Worm (Caenorhabditis elegans) whole organism, L2 larva: Measurements from ENCODE around the gene pqn-92.

Experiments used
- aly-2 ChIP-seq: fragments of 150-350 bp; optimal IDR thresholded peaks from 2 replicates; lab custom pipeline; 2014; ENCODE audit warnings: missing biosample characterization, missing genetic modification characterization
- zag-1 ChIP-seq: fragments of 150-350 bp; optimal IDR thresholded peaks from 2 replicates; lab custom pipeline; 2014; ENCODE audit warnings: missing biosample characterization, missing genetic modification characterization
- ztf-4 ChIP-seq: fragments of 150-350 bp; optimal IDR thresholded peaks from 2 replicates; lab custom pipeline; 2014; ENCODE audit warnings: missing biosample characterization, missing genetic modification characterization

DNA sequence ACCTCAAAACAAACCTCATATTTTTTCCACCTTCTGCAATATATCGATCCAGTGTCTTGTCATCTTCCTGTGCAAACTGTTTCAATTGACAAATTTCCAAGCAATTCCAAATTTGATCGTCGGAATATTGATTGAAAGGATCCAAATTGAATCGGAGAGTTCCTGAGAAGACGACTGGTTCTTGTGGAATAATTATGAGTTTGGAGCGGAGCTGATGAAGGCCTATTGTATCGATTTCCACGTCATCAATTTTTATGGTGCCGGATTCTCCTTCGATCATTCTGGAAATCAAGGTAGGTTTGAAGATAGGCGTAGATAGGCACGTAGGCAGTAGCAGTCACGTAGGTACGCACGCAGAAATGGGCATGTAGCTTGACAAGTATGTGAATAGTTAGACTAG is 23.4 kb upstream of the pqn-92 start:
- TF ChIP-seq zag-1 (no peak), ztf-4 (tag; lab: Kevin White, UChicago) (no peak), aly-2 (tag; lab: Kevin White, UChicago) (no peak)
